Worm (Caenorhabditis elegans) whole organism, early embryonic: ENCODE data around the gene npp-1.

Source experiments
- F13C5.2 ChIP-seq: sonication (generic microtip); optimal IDR thresholded peaks from 2 replicates; lab custom pipeline; 2017; ENCODE audit warnings: mild to moderate bottlenecking, missing genetic modification characterization, inconsistent platforms, missing compliant biosample characterization
- aly-1 ChIP-seq: sonication (generic microtip); optimal IDR thresholded peaks from 2 replicates; lab custom pipeline; 2016; ENCODE audit warnings: missing genetic modification characterization, missing compliant biosample characterization
- ama-1 ChIP-seq: fragments of 150-350 bp; optimal IDR thresholded peaks from 2 replicates; lab custom pipeline; 2014
- ceh-13 ChIP-seq: fragments of 200-800 bp; sonication (Bioruptor generic); optimal IDR thresholded peaks from 2 replicates; lab custom pipeline; 2018; ENCODE audit warnings: mild to moderate bottlenecking, missing genetic modification characterization, missing compliant biosample characterization
- ceh-36 ChIP-seq: sonication (generic microtip); optimal IDR thresholded peaks from 2 replicates; lab custom pipeline; 2016; ENCODE audit warnings: missing genetic modification characterization, inconsistent platforms, missing compliant biosample characterization
- ets-7 ChIP-seq: sonication (generic microtip); optimal IDR thresholded peaks from 2 replicates; lab custom pipeline; 2016; ENCODE audit warnings: missing genotype, missing genetic modification characterization, missing compliant biosample characterization
- hmbx-1 ChIP-seq: sonication (generic microtip); optimal IDR thresholded peaks from 2 replicates; lab custom pipeline; 2016; ENCODE audit warnings: mild to moderate bottlenecking, missing genetic modification characterization, missing compliant biosample characterization
- hmg-4 ChIP-seq: fragments of 200-800 bp; sonication (Bioruptor generic); optimal IDR thresholded peaks from 2 replicates; lab custom pipeline; 2018; ENCODE audit warnings: mild to moderate bottlenecking, missing genetic modification characterization, missing compliant biosample characterization
- hnd-1 ChIP-seq: sonication (generic microtip); optimal IDR thresholded peaks from 2 replicates; lab custom pipeline; 2016; ENCODE audit warnings: missing genetic modification characterization, missing compliant biosample characterization
- scrt-1 ChIP-seq: fragments of 200-800 bp; sonication (Bioruptor generic); IDR thresholded peaks from 2 replicates; pipeline ENCODE4 v1.3.6; 2022; ENCODE audit warnings: missing genetic modification characterization, missing compliant biosample characterization
- tbx-11 ChIP-seq: fragments of 200-800 bp; sonication (Bioruptor generic); IDR thresholded peaks from 2 replicates; pipeline ENCODE4 v1.3.6; 2022; ENCODE audit warnings: missing genetic modification characterization, missing compliant biosample characterization
- tra-4 ChIP-seq: sonication (generic microtip); optimal IDR thresholded peaks from 2 replicates; lab custom pipeline; 2017; ENCODE audit warnings: missing genetic modification characterization, missing compliant biosample characterization

DNA sequence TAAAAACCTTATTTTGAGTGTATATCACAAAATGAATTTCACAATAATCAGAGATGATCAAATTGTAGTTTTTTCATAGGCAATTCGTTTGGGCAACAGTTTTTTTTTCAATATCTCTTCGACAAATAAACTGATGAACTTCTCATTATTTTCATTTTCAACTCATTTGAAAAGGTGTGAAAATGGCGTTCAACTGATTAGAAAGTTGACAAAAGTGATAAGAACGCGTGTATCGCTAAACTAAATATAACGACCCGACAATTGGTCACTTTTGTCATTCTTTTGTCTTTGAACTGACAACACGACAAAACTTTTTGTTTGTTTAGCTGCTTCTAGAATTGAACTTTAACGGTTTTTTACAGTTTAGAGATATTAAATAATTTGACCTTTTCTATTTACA is 3.3 kb upstream of the npp-1 start:
- no peak for TF ChIP-seq F13C5.2 (tag; lab: Kevin White, UChicago)
- TF ChIP-seq tra-4 (tag; lab: Kevin White, UChicago): no peak
- no peak for TF ChIP-seq aly-1
- TF ChIP-seq ama-1 (lab: Kevin White, UChicago): no peak
- TF ChIP-seq ceh-13 (GFP tag; lab: Kevin White, UChicago): no peak
- TF ChIP-seq ets-7 (tag; lab: Kevin White, UChicago): no peak
- no peak for TF ChIP-seq hmbx-1 (tag; lab: Kevin White, UChicago)
- no peak for TF ChIP-seq tbx-11
- no peak for TF ChIP-seq scrt-1
- no peak for TF ChIP-seq hmg-4 (GFP tag; lab: Kevin White, UChicago)
- TF ChIP-seq hnd-1 (tag; lab: Kevin White, UChicago): no peak
- no peak for TF ChIP-seq ceh-36 (tag; lab: Kevin White, UChicago)
